Worm (Caenorhabditis elegans): ENCODE results near the gene ceh-62.

Gene ceh-62

DNA sequence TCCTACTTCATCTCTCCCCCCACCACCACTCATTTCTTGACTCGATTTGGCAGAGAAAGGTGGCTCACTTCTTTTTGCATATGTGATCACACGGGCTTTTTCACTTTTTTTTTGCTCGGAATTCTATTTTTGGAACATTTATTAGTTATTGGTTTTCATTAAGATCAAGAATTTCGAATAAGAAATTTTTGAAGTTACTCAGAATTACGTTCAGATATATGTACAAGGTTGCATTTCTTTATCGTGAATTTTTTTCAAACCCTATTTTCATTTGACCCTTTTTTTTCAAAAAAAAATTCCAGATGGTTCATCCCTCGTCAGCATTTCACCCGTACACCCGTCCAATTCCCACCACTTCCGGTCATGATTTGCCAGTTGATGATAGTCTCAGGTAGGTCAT is at the start of gene ceh-62:
Gene ceh-62 (plus strand): TSS at position 301 of the 400 bp plus-strand sequence.
- TF ChIP-seq Y22D7AL.16 (tag; optimal IDR thresholded peaks at IDR 0.05) = no peak
- no peak for TF ChIP-seq unc-55 (GFP tag; optimal IDR thresholded peaks at IDR 0.05)

DNA sequence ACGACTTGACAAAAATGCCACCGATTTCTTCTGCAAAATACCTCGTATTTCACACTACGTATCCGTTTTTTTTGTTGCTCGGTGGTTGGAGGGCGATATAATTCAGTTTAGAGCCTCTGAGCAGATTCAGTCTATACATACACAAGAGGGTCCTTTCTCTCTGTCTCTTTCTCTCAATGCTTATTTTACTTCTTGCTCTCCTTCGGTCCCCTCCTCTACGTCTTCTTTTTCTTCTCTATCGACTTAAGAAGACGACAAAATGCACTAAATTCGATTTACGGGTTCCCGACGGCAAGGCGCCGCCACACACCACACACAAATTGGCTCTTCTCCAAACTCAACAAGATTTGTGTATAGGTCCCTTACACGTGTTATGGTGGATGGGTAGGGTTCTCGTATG is 46.6 kb upstream of the ceh-62 start:
- TF ChIP-seq elt-4 (tag; optimal IDR thresholded peaks at IDR 0.05) (no peak), unc-42 (tag; optimal IDR thresholded peaks at IDR 0.05) (peak; percentile 99), ceh-31 (tag; optimal IDR thresholded peaks at IDR 0.05) (peak; percentile 25)

DNA sequence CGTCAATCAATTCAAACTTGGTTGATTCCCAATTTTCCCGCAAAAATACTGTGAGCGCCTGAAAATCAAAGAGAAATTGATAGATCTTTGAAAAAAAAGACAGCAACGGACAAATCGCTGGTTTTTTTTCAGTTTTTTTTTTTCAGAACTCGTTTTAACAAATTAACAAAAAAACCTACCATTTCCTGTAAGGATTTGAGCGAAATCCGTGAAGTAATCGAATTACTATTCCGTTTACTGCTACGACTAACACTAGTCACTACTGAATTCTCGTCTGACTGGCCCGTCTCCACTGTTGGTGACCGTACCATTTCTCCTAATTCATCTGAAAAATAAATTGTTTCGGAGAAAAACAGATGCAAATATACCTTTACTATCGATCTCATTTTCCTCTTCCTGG is 46.1 kb upstream of the ceh-62 start:
- no peak for TF ChIP-seq ceh-18 (tag; optimal IDR thresholded peaks at IDR 0.05)

DNA sequence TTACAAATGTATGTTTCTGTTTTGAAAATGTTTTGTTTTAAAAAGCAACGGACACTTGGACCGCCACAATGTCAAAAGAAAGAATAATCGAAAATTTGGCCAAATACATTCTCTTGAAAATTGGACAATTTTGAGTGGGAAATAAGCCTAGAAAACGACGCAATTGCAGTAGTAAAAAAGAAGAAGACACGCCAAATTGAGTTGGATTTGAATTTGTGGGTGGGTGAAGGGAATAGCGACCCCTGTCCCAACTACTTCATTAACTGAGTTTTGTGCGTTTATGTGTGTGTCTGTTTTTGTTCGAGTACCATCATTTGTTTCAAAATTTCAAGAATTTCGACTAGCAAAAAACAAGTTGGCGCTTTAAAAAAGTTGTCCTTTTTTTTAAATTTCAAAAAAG is 44.7 kb upstream of the ceh-62 start:
- TF ChIP-seq unc-42 (tag; optimal IDR thresholded peaks at IDR 0.05) (peak; percentile 64), pqm-1 (tag; optimal IDR thresholded peaks at IDR 0.05) (no peak)

DNA sequence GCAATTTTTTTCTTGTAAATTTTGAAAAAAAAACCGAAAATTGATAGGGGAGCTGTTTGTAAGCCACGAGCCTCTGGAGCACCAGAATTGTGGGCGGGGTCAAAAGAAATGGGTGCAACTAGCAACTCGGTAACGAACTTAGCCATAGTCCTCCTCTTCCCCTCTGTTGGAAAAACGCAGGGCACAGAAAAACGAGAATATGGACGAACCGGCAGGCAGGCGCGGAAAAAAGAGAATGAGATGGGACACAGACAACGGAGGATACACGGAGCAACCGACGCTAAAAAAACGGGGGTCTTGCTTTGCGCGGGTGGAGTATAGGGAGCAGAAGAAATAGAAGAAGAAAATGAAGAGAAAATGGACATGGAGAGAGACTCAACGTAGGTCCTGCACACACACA is 43.9 kb upstream of the ceh-62 start:
- TF ChIP-seq tbx-2 (tag; optimal IDR thresholded peaks at IDR 0.05) (peak; percentile 3), madf-2 (tag; optimal IDR thresholded peaks at IDR 0.05) (no peak), ceh-2 (tag; optimal IDR thresholded peaks at IDR 0.05) (no peak), fkh-6 (tag; optimal IDR thresholded peaks at IDR 0.05) (peak; percentile 6), ceh-34 (tag; optimal IDR thresholded peaks at IDR 0.05) (peak; percentile 19), ceh-30 (tag; optimal IDR thresholded peaks at IDR 0.05) (no peak), unc-42 (tag; optimal IDR thresholded peaks at IDR 0.05) (peak; percentile 82), lin-11 (tag; optimal IDR thresholded peaks at IDR 0.05) (no peak), ceh-31 (tag; optimal IDR thresholded peaks at IDR 0.05) (peak; percentile 9), gmeb-2 (tag; optimal IDR thresholded peaks at IDR 0.05) (no peak), ceh-14 (tag; optimal IDR thresholded peaks at IDR 0.05) (no peak)

DNA sequence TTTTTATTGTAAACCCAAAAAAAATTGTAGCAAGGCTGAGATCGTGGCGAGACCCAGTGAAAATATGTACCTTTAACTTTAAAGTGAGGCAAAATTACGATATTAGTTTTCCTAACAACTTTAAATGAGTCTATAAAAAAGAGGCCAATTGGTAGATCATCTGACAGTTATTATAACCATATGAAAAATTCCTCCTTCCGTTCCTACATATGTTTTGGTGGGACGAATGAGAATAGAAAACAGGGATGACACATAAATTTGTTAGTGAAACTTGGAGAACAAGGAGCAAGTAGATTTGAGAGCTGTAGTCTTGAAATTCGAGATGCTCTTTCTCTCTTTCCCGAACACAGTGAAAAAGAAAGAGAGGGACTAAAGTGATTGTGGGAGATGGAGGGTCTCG is 40.3 kb upstream of the ceh-62 start:
- TF ChIP-seq T23F11.4 (GFP tag; optimal IDR thresholded peaks at IDR 0.05) = no peak
- peak; percentile 57 for TF ChIP-seq ceh-34 (tag; optimal IDR thresholded peaks at IDR 0.05)

DNA sequence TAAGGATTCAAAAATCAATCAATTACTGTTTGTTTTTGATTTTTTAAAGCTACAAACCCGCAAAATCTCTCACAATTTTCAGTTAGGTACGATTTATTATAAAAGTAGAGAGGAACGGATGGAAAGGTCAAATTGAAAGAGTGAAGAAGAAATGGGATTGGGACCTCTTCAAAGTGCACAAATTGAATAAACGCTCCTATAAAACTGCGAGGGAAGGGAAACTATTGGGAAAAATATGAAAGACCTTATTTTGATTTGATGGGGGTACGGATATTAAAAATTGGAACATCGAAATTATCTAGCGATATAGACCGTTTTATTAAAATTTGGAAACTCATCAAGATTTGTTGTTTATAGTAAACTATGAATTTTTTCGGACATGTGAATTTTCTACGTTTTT is 38.8 kb upstream of the ceh-62 start:
- TF ChIP-seq syd-9 (tag; optimal IDR thresholded peaks at IDR 0.05) (no peak), pag-3 (tag; optimal IDR thresholded peaks at IDR 0.05; ENCODE audit: borderline replicate concordance) (no peak), unc-3 (GFP tag; conservative IDR thresholded peaks at IDR 0.05) (no peak), unc-3 (tag; optimal IDR thresholded peaks at IDR 0.05) (no peak), K02D7.2 (tag; optimal IDR thresholded peaks at IDR 0.05) (no peak), ceh-19 (GFP tag; optimal IDR thresholded peaks at IDR 0.05) (no peak), unc-42 (tag; optimal IDR thresholded peaks at IDR 0.05) (peak; percentile 55), hlh-30 (tag; optimal IDR thresholded peaks at IDR 0.05; ENCODE audit: insufficient read depth) (no peak)

DNA sequence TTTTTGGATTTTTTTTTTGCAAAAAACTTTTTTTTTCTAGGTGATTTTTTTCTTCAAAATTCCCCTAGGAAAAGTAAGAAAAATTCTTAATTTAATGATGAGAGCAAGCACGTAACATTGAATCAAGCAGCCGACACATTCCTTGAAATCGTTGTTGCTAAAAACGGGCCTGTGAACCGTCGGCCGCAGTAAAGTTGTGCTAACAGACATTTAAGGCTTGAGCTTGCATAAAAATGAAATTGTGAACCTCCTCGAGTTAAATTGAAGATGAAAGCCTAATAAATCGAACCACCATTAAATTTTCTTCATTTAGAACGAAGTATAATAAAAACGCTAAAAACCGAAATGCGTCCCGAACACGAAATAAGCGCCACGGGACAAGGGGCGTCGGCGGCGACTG is 37.6 kb upstream of the ceh-62 start:
- TF ChIP-seq K09A11.1 (tag; optimal IDR thresholded peaks at IDR 0.05; ENCODE audit: insufficient read depth) = no peak
- no peak for TF ChIP-seq pag-3 (tag; optimal IDR thresholded peaks at IDR 0.05; ENCODE audit: borderline replicate concordance)
- TF ChIP-seq unc-42 (tag; optimal IDR thresholded peaks at IDR 0.05) = no peak
- no peak for TF ChIP-seq K02D7.2 (tag; optimal IDR thresholded peaks at IDR 0.05)
- TF ChIP-seq nhr-232 (tag; optimal IDR thresholded peaks at IDR 0.05) = no peak
- no peak for TF ChIP-seq ztf-16 (tag; optimal IDR thresholded peaks at IDR 0.05)
- TF ChIP-seq sdc-2 (tag; optimal IDR thresholded peaks at IDR 0.05) = no peak
- no peak for TF ChIP-seq pax-1 (tag; optimal IDR thresholded peaks at IDR 0.05)
- TF ChIP-seq syd-9 (tag; optimal IDR thresholded peaks at IDR 0.05) = no peak
- no peak for TF ChIP-seq gmeb-2 (tag; optimal IDR thresholded peaks at IDR 0.05)
- no peak for TF ChIP-seq ref-2 (tag; optimal IDR thresholded peaks at IDR 0.05)
- TF ChIP-seq ceh-30 (tag; optimal IDR thresholded peaks at IDR 0.05) = no peak
- no peak for TF ChIP-seq unc-3 (GFP tag; conservative IDR thresholded peaks at IDR 0.05)
- TF ChIP-seq unc-3 (tag; optimal IDR thresholded peaks at IDR 0.05) = no peak
- TF ChIP-seq pha-4 (tag; optimal IDR thresholded peaks at IDR 0.05) = no peak
- no peak for TF ChIP-seq nfya-1 (tag; optimal IDR thresholded peaks at IDR 0.05)
- TF ChIP-seq zip-5 (tag; optimal IDR thresholded peaks at IDR 0.05) = no peak
- no peak for TF ChIP-seq rnt-1 (tag; optimal IDR thresholded peaks at IDR 0.05)
- no peak for TF ChIP-seq hlh-8 (tag; optimal IDR thresholded peaks at IDR 0.05)
- no peak for TF ChIP-seq ceh-48 (tag; optimal IDR thresholded peaks at IDR 0.05)

All from whole organism, late embryonic.